Fruit fly (Drosophila melanogaster): Measurements from ENCODE around the gene Droj2.

- TF ChIP-seq CG34367 (tag; optimal IDR thresholded peaks at IDR 0.05) (no peak), Ets98B (GFP tag; IDR thresholded peaks at IDR 0.05) (no peak), gl (tag; optimal IDR thresholded peaks at IDR 0.05) (no peak), Pif1B (GFP tag; optimal IDR thresholded peaks at IDR 0.05) (no peak), CG8301 (tag; optimal IDR thresholded peaks at IDR 0.05) (no peak), CG14655 (GFP tag; optimal IDR thresholded peaks at IDR 0.05) (no peak), Snoo (tag; optimal IDR thresholded peaks at IDR 0.05) (no peak), CG13204 (GFP tag; optimal IDR thresholded peaks at IDR 0.05) (no peak), CG12605 (GFP tag; IDR thresholded peaks at IDR 0.05) (no peak), rn (GFP tag; IDR thresholded peaks at IDR 0.05) (no peak), Pif1A (GFP tag; optimal IDR thresholded peaks at IDR 0.05) (no peak), fd96Ca (GFP tag; IDR thresholded peaks at IDR 0.05) (no peak), EcR (GFP tag; optimal IDR thresholded peaks at IDR 0.05) (no peak)
Observed at dm6 chr3R:13395133-13395532, 13.2 kb downstream of the Droj2 start, which contains the start of gene CCHa2.

Measured in whole organism, pupa.